Fruit fly (Drosophila melanogaster) whole organism, adult: Measurements from ENCODE around the gene CG12605.

ENCODE experiments used
- CG11617 ChIP-seq: fragments of 200-800 bp; sonication (Bioruptor generic); optimal IDR thresholded peaks from 2 replicates; lab custom pipeline; 2017; ENCODE audit warnings: mild to moderate bottlenecking, missing biosample characterization, missing genetic modification reagents, missing genetic modification characterization
- CG14711 ChIP-seq: fragments of 200-800 bp; sonication (Bioruptor generic); optimal IDR thresholded peaks from 2 replicates; lab custom pipeline; 2018; ENCODE audit warnings: missing biosample characterization, mild to moderate bottlenecking, missing genetic modification characterization, moderate library complexity
- CG33017 ChIP-seq: fragments of 200-800 bp; sonication (Bioruptor generic); optimal IDR thresholded peaks from 2 replicates; lab custom pipeline; 2018; ENCODE audit warnings: missing biosample characterization, mild to moderate bottlenecking, missing genetic modification characterization, moderate library complexity
- CG5204 ChIP-seq: fragments of 200-800 bp; sonication (Bioruptor generic); optimal IDR thresholded peaks from 2 replicates; lab custom pipeline; 2016; ENCODE audit warnings: missing biosample characterization, missing genetic modification characterization
- CG7045 ChIP-seq: fragments of 200-800 bp; sonication (Bioruptor generic); optimal IDR thresholded peaks from 2 replicates; lab custom pipeline; 2017; ENCODE audit warnings: missing biosample characterization, mild to moderate bottlenecking, missing genetic modification characterization
- Crg-1 ChIP-seq: fragments of 200-800 bp; sonication (Bioruptor generic); optimal IDR thresholded peaks from 2 replicates; lab custom pipeline; 2016; ENCODE audit warnings: missing biosample characterization, missing genetic modification characterization
- Hr96 ChIP-seq: fragments of 200-800 bp; sonication (Bioruptor generic); optimal IDR thresholded peaks from 2 replicates; lab custom pipeline; 2016; ENCODE audit warnings: missing biosample characterization, missing genetic modification characterization
- Mnt ChIP-seq: fragments of 200-800 bp; sonication (Bioruptor generic); optimal IDR thresholded peaks from 2 replicates; lab custom pipeline; 2016; ENCODE audit warnings: missing biosample characterization, mild to moderate bottlenecking, missing genetic modification characterization
- cic ChIP-seq: fragments of 200-800 bp; sonication (Bioruptor generic); optimal IDR thresholded peaks from 2 replicates; lab custom pipeline; 2017; ENCODE audit warnings: missing biosample characterization, mild to moderate bottlenecking, missing genetic modification characterization, moderate library complexity
- cnc ChIP-seq, 2 experiments: fragments of >200 bp; optimal IDR thresholded peaks; 2 replicates each; lab custom pipeline; 2017
- kay ChIP-seq: fragments of 200-800 bp; sonication (Bioruptor generic); peaks from one replicate; lab custom pipeline; 2016; ENCODE audit warnings: missing biosample characterization, missing genetic modification characterization, borderline replicate concordance
- pad ChIP-seq: fragments of 200-800 bp; sonication (Bioruptor generic); optimal IDR thresholded peaks from 3 replicates; lab custom pipeline; 2017; ENCODE audit warnings: missing biosample characterization, missing genetic modification characterization, mild to moderate bottlenecking, moderate library complexity, missing genetic modification reagents
- tj ChIP-seq: fragments of 200-800 bp; sonication (Bioruptor generic); optimal IDR thresholded peaks from 3 replicates; lab custom pipeline; 2017; ENCODE audit warnings: missing biosample characterization, mild to moderate bottlenecking, missing genetic modification characterization, moderate library complexity
- toe ChIP-seq: fragments of 200-800 bp; sonication (Bioruptor generic); optimal IDR thresholded peaks from 2 replicates; lab custom pipeline; 2016; ENCODE audit warnings: missing biosample characterization, missing genetic modification characterization

- TF ChIP-seq cnc (optimal IDR thresholded peaks at IDR 0.05; lab: Kevin White, UChicago) (no peak), kay (GFP tag; lab: Kevin White, UChicago) (no peak), cic (GFP tag; lab: Kevin White, UChicago) (no peak), pad (GFP tag; lab: Kevin White, UChicago) (no peak), CG5204 (GFP tag; lab: Kevin White, UChicago) (no peak), CG7045 (GFP tag; lab: Kevin White, UChicago) (no peak), tj (GFP tag; lab: Kevin White, UChicago) (no peak), CG33017 (no peak), Crg-1 (GFP tag; lab: Kevin White, UChicago) (no peak), toe (GFP tag; lab: Kevin White, UChicago) (no peak), Mnt (GFP tag; lab: Kevin White, UChicago) (no peak), CG14711 (tag; lab: Kevin White, UChicago) (no peak), CG11617 (GFP tag; lab: Kevin White, UChicago) (no peak), Hr96 (GFP tag; lab: Kevin White, UChicago) (no peak)
Observed at dm6 chr3L:3965102-3965501, 531 bp upstream of the CG12605 start.
